Fruit fly (Drosophila melanogaster) whole organism, prepupa: ENCODE measurements around the gene Targ2.

Experiments used
- Blimp-1 ChIP-seq: fragments of 200-800 bp; sonication (Bioruptor generic); optimal IDR thresholded peaks from 3 replicates; lab custom pipeline; 2017; ENCODE audit warnings: missing biosample characterization, missing genetic modification characterization, mild to moderate bottlenecking, moderate library complexity, missing genetic modification reagents
- CG10669 ChIP-seq: fragments of 200-800 bp; sonication (Bioruptor generic); optimal IDR thresholded peaks from 3 replicates; lab custom pipeline; 2018; ENCODE audit warnings: missing biosample characterization, mild to moderate bottlenecking, missing genetic modification characterization, moderate library complexity
- CG11294 ChIP-seq: fragments of 200-800 bp; sonication (Bioruptor generic); IDR thresholded peaks from 2 replicates; pipeline ENCODE4 v1.3.6; 2022; ENCODE audit warnings: missing biosample characterization, missing genetic modification characterization
- CG11762 ChIP-seq: fragments of 200-800 bp; sonication (Bioruptor generic); optimal IDR thresholded peaks from 3 replicates; lab custom pipeline; 2016; ENCODE audit warnings: missing biosample characterization, missing genetic modification characterization; ENCODE audit not compliant: insufficient read depth
- CG15336 ChIP-seq: fragments of 200-800 bp; sonication (Bioruptor generic); IDR thresholded peaks from 2 replicates; pipeline ENCODE4 v1.3.6; 2022; ENCODE audit warnings: missing biosample characterization, missing genetic modification characterization
- CG1621 ChIP-seq: fragments of 200-800 bp; sonication (Bioruptor generic); optimal IDR thresholded peaks from 3 replicates; lab custom pipeline; 2018; ENCODE audit warnings: missing biosample characterization, mild to moderate bottlenecking, missing genetic modification characterization
- CG16779 ChIP-seq: fragments of 200-800 bp; sonication (Bioruptor generic); optimal IDR thresholded peaks from 3 replicates; lab custom pipeline; 2017; ENCODE audit warnings: missing biosample characterization, mild to moderate bottlenecking, missing genetic modification characterization
- CG31627 ChIP-seq: fragments of 200-800 bp; sonication (Bioruptor generic); optimal IDR thresholded peaks from 3 replicates; lab custom pipeline; 2016; ENCODE audit warnings: missing biosample characterization, missing genetic modification characterization
- CG34406 ChIP-seq: fragments of 200-800 bp; sonication (Bioruptor generic); optimal IDR thresholded peaks from 3 replicates; lab custom pipeline; 2016; ENCODE audit warnings: missing biosample characterization, missing genetic modification characterization
- CG3919 ChIP-seq: fragments of 200-800 bp; sonication (Bioruptor generic); optimal IDR thresholded peaks from 3 replicates; lab custom pipeline; 2016; ENCODE audit warnings: missing biosample characterization, missing genetic modification characterization
- CG4318 ChIP-seq: fragments of 200-800 bp; sonication (Bioruptor generic); optimal IDR thresholded peaks from 3 replicates; lab custom pipeline; 2017; ENCODE audit warnings: missing biosample characterization, mild to moderate bottlenecking, missing genetic modification characterization
- CG6163 ChIP-seq: fragments of 200-800 bp; sonication (Bioruptor generic); IDR thresholded peaks from 3 replicates; pipeline ENCODE4 v1.3.6; 2022; ENCODE audit warnings: missing biosample characterization, missing genetic modification characterization
- CG6808 ChIP-seq: fragments of 200-800 bp; sonication (Bioruptor generic); optimal IDR thresholded peaks from 3 replicates; lab custom pipeline; 2017; ENCODE audit warnings: missing biosample characterization, missing genetic modification characterization, mild to moderate bottlenecking, moderate library complexity, missing genetic modification reagents
- CG6854 ChIP-seq: fragments of 200-800 bp; sonication (Bioruptor generic); optimal IDR thresholded peaks from 2 replicates; lab custom pipeline; 2017; ENCODE audit warnings: missing biosample characterization, mild to moderate bottlenecking, missing genetic modification characterization
- CG8119 ChIP-seq: fragments of 200-800 bp; sonication (Bioruptor generic); IDR thresholded peaks from 3 replicates; pipeline ENCODE4 v1.3.6; 2022; ENCODE audit warnings: missing biosample characterization, missing genetic modification characterization
- CG8319 ChIP-seq: fragments of 200-800 bp; sonication (Bioruptor generic); optimal IDR thresholded peaks from 3 replicates; lab custom pipeline; 2016; ENCODE audit warnings: missing biosample characterization, missing genetic modification characterization
- CG8632 ChIP-seq: fragments of 200-800 bp; sonication (Bioruptor generic); optimal IDR thresholded peaks from 3 replicates; lab custom pipeline; 2016; ENCODE audit warnings: missing biosample characterization, missing genetic modification characterization
- CG9139 ChIP-seq: fragments of 200-800 bp; sonication (Bioruptor generic); optimal IDR thresholded peaks from 3 replicates; lab custom pipeline; 2017; ENCODE audit warnings: missing biosample characterization, mild to moderate bottlenecking, missing genetic modification characterization
- Eip78C ChIP-seq: fragments of 200-800 bp; sonication (Bioruptor generic); peaks from one replicate; lab custom pipeline; 2016; ENCODE audit warnings: missing biosample characterization, missing genetic modification characterization
- Ets21C ChIP-seq: fragments of 200-800 bp; sonication (Bioruptor generic); optimal IDR thresholded peaks from 3 replicates; lab custom pipeline; 2016; ENCODE audit warnings: missing biosample characterization, missing genetic modification characterization
- Lpt ChIP-seq: fragments of 200-800 bp; sonication (Bioruptor generic); optimal IDR thresholded peaks from 3 replicates; lab custom pipeline; 2016; ENCODE audit warnings: missing biosample characterization, missing genetic modification characterization
- Met ChIP-seq: fragments of 200-800 bp; sonication (Bioruptor generic); optimal IDR thresholded peaks from 3 replicates; lab custom pipeline; 2016; ENCODE audit warnings: missing biosample characterization, missing genetic modification characterization
- OdsH ChIP-seq: fragments of 200-800 bp; sonication (Bioruptor generic); optimal IDR thresholded peaks from 3 replicates; lab custom pipeline; 2016; ENCODE audit warnings: missing biosample characterization, missing genetic modification characterization
- Sox102F ChIP-seq: fragments of 200-800 bp; sonication (Bioruptor generic); optimal IDR thresholded peaks from 2 replicates; lab custom pipeline; 2016; ENCODE audit warnings: missing biosample characterization, mild to moderate bottlenecking, missing genetic modification characterization
- Sox15 ChIP-seq: fragments of 200-800 bp; sonication (Bioruptor generic); optimal IDR thresholded peaks from 3 replicates; lab custom pipeline; 2016; ENCODE audit warnings: missing biosample characterization, missing genetic modification characterization
- achi ChIP-seq: fragments of 200-800 bp; sonication (Bioruptor generic); optimal IDR thresholded peaks from 3 replicates; lab custom pipeline; 2016; ENCODE audit warnings: missing biosample characterization, missing genetic modification characterization
- dac ChIP-seq: fragments of 200-800 bp; sonication (Bioruptor generic); optimal IDR thresholded peaks from 2 replicates; lab custom pipeline; 2017; ENCODE audit warnings: missing biosample characterization, mild to moderate bottlenecking, missing genetic modification characterization
- dsx ChIP-seq: fragments of 200-800 bp; optimal IDR thresholded peaks from 3 replicates; lab custom pipeline; 2019; ENCODE audit warnings: missing biosample characterization, mild to moderate bottlenecking, missing genetic modification characterization, moderate library complexity; ENCODE audit not compliant: poor library complexity, severe bottlenecking
- esn ChIP-seq: fragments of 200-800 bp; sonication (Bioruptor generic); optimal IDR thresholded peaks from 2 replicates; lab custom pipeline; 2016; ENCODE audit warnings: missing biosample characterization, mild to moderate bottlenecking, missing genetic modification characterization, moderate library complexity
- fkh ChIP-seq: fragments of 200-800 bp; sonication (Bioruptor generic); optimal IDR thresholded peaks from 3 replicates; lab custom pipeline; 2017; ENCODE audit warnings: missing biosample characterization, mild to moderate bottlenecking, missing genetic modification characterization, moderate library complexity
- lz ChIP-seq: fragments of 200-800 bp; sonication (Bioruptor generic); optimal IDR thresholded peaks from 3 replicates; lab custom pipeline; 2016; ENCODE audit warnings: missing biosample characterization, missing genetic modification characterization
- salr ChIP-seq, 2 experiments: fragments of 200-800 bp; sonication (Bioruptor generic); optimal IDR thresholded peaks; 3 replicates each; lab custom pipeline; 2016 to 2018; ENCODE audit warnings: missing biosample characterization in 2 of 2, missing genetic modification characterization in 2 of 2, mild to moderate bottlenecking in 1 of 2
- spab ChIP-seq: fragments of 200-800 bp; sonication (Bioruptor generic); optimal IDR thresholded peaks from 2 replicates; lab custom pipeline; 2017; ENCODE audit warnings: missing biosample characterization, mild to moderate bottlenecking, missing genetic modification characterization, missing genetic modification reagents
- svp ChIP-seq: fragments of 200-800 bp; sonication (Bioruptor generic); peaks from one replicate; lab custom pipeline; 2016; ENCODE audit warnings: missing biosample characterization, missing genetic modification characterization
- vri ChIP-seq: fragments of 200-800 bp; sonication (Bioruptor generic); optimal IDR thresholded peaks from 3 replicates; lab custom pipeline; 2016; ENCODE audit warnings: missing biosample characterization, mild to moderate bottlenecking, missing genetic modification characterization

Gene Targ2

DNA sequence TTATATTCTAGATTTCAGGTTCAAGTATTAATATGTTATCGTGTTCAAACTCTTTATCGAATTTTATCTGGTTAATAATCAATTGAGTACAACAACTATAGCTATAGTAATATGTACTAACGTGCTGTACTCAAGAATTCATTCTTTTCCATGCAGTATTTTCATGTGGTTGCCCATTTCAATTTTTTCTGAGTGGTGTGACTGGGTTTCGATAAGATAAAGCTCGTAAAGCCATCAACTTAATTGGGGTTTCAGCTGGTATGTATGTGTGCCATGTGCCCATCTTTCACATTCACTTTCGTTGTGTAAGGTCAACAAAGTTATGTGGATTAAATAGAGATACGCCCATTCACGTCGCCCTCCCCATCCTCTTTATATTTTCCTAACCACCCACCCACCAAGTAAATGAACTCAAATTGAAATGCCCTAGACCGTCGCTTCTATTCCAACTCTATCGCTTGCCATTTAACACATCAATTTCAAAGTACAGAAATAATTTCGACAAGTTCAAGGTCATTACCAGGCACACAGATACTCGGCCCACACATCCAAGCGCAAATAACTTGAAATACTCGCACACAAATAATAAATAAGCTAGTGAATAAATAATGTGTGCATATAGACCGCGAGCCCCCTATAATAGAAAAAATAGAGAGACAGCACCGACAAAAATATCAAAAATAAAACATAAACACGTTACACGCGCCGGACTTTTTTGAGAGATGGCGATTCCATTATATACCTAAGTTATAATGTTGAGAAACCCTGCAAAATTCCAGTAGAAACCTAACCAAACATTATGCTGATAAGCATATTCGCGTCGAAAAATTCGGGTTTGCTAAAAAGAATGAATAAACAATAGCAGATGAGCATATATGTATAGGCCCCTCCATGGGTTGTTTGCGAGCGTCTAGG is 1.8 kb upstream of the Targ2 start:
- TF ChIP-seq CG11762 (GFP tag; lab: Kevin White, UChicago) (no peak), esn (GFP tag; lab: Kevin White, UChicago) (no peak), Sox102F (GFP tag; lab: Kevin White, UChicago) (no peak), OdsH (GFP tag; lab: Kevin White, UChicago) (no peak), Blimp-1 (GFP tag; lab: Kevin White, UChicago) (no peak), salr (GFP tag; optimal IDR thresholded peaks at IDR 0.05; lab: Kevin White, UChicago) (no peak), CG10669 (GFP tag; lab: Kevin White, UChicago) (no peak), vri (GFP tag; lab: Kevin White, UChicago) (peak; percentile 0), dac (GFP tag; lab: Kevin White, UChicago) (no peak), Sox15 (GFP tag; lab: Kevin White, UChicago) (no peak), spab (GFP tag; lab: Kevin White, UChicago) (no peak), CG4318 (GFP tag; lab: Kevin White, UChicago) (no peak), CG6854 (GFP tag; lab: Kevin White, UChicago) (no peak), lz (GFP tag; lab: Kevin White, UChicago) (no peak), Met (GFP tag; lab: Kevin White, UChicago) (no peak), svp (peak; percentile 70), CG1621 (no peak), CG15336 (GFP tag; lab: Robert Waterston, UW) (no peak), CG8319 (GFP tag; lab: Kevin White, UChicago) (no peak), CG34406 (no peak), CG3919 (no peak), CG31627 (no peak), dsx (GFP tag; lab: Kevin White, UChicago) (no peak), CG8632 (no peak), fkh (GFP tag; lab: Kevin White, UChicago) (peak; percentile 95), CG11294 (GFP tag; lab: Robert Waterston, UW) (no peak), CG9139 (GFP tag; lab: Kevin White, UChicago) (no peak), Ets21C (GFP tag; lab: Kevin White, UChicago) (no peak), CG6163 (GFP tag; lab: Robert Waterston, UW) (no peak), Eip78C (GFP tag; lab: Kevin White, UChicago) (peak; percentile 12), achi (no peak), CG6808 (GFP tag; lab: Kevin White, UChicago) (no peak)

DNA sequence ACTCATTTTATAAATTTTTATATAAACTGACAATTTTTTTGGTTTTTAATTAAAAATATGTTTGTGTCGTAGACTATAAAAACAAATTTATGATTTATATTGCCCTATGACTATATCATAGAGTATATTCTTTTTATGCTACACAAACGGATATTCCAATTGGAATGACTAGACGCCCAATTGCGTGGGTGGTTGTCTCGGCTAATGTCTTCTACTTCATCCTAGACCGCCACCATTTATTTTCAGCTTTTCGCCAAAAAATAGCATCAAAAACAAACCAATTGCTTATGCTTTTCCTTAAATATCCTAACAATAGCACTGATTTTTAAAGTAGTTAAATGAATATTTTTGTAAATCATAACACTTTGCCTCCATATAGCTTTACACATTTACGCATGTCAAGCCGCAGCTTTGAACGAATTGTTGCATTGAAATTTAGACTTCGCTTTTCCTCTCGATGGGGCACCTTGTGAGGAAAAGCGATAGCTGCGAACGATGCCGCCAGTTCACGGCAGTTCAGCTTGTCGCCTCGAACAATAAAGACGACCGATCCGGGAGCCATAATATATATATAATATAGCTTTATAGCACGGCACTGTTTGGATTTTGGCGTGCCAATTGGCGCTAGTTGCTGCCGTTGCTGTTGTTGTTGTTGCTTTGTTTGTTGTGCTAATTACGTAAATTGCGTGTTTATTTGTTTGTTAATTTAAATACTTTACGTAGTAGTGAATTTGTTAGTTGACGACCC is 829 bp downstream of the Targ2 start:
- TF ChIP-seq CG8119 = peak; percentile 40; the same call in 1 of the 3 replicates
- peak; percentile 82 for TF ChIP-seq Eip78C (GFP tag; lab: Kevin White, UChicago)
- TF ChIP-seq Sox102F (GFP tag; lab: Kevin White, UChicago) = no peak
- peak; percentile 30 for TF ChIP-seq vri (GFP tag; lab: Kevin White, UChicago)
- TF ChIP-seq Lpt = peak; percentile 5
- no peak for TF ChIP-seq CG8632
- TF ChIP-seq CG11294 (GFP tag; lab: Robert Waterston, UW) = no peak
- peak; percentile 75 for TF ChIP-seq svp
- peak; percentile 10 for TF ChIP-seq CG16779
